Fruit fly (Drosophila melanogaster) whole organism, embryonic: ENCODE measurements around the gene POLDIP2.

Source experiments
- Adf1 ChIP-seq: fragments of 200-800 bp; sonication (Bioruptor generic); IDR thresholded peaks from 2 replicates; pipeline ENCODE4 v1.3.6; 2022; ENCODE audit warnings: missing biosample characterization, missing genetic modification characterization
- CG11696 ChIP-seq: fragments of 200-800 bp; sonication (Bioruptor generic); IDR thresholded peaks from 2 replicates; pipeline ENCODE4 v1.3.6; 2022; ENCODE audit warnings: missing biosample characterization, missing genetic modification characterization
- CG12744 ChIP-seq: fragments of 200-800 bp; sonication (Bioruptor generic); optimal IDR thresholded peaks from 2 replicates; lab custom pipeline; 2016; ENCODE audit warnings: missing biosample characterization, missing genetic modification characterization
- CG13287 ChIP-seq: fragments of 200-800 bp; sonication (Bioruptor generic); IDR thresholded peaks from 2 replicates; pipeline ENCODE4 v1.3.6; 2022; ENCODE audit warnings: missing biosample characterization, missing genetic modification characterization; ENCODE audit not compliant: partially characterized antibody
- CG14441 ChIP-seq: fragments of 200-800 bp; sonication (Bioruptor generic); IDR thresholded peaks from 2 replicates; pipeline ENCODE4 v1.3.6; 2022; ENCODE audit warnings: missing biosample characterization, missing genetic modification characterization
- CG14667 ChIP-seq: fragments of 200-800 bp; sonication (Bioruptor generic); IDR thresholded peaks from 2 replicates; pipeline ENCODE4 v1.3.6; 2022; ENCODE audit warnings: missing biosample characterization, missing genetic modification characterization
- CG15479 ChIP-seq: fragments of 200-800 bp; sonication (Bioruptor generic); optimal IDR thresholded peaks from 3 replicates; lab custom pipeline; 2019; ENCODE audit warnings: missing biosample characterization, mild to moderate bottlenecking, missing genetic modification characterization, moderate library complexity
- CG17328 ChIP-seq: fragments of 200-800 bp; sonication (Bioruptor generic); IDR thresholded peaks from 2 replicates; pipeline ENCODE4 v1.3.6; 2022; ENCODE audit warnings: missing biosample characterization, missing genetic modification characterization
- CG18262 ChIP-seq: fragments of 200-800 bp; optimal IDR thresholded peaks from 3 replicates; lab custom pipeline; 2019; ENCODE audit warnings: missing biosample characterization, mild to moderate bottlenecking, missing genetic modification characterization, moderate library complexity
- CG2120 ChIP-seq: fragments of 200-800 bp; sonication (Bioruptor generic); optimal IDR thresholded peaks from 3 replicates; lab custom pipeline; 2016; ENCODE audit warnings: missing biosample characterization, missing genetic modification characterization
- CG30431 ChIP-seq: fragments of 200-800 bp; sonication (Bioruptor generic); optimal IDR thresholded peaks from 2 replicates; lab custom pipeline; 2017; ENCODE audit warnings: missing biosample characterization, missing genetic modification characterization
- CG31388 ChIP-seq: fragments of 200-800 bp; sonication (Bioruptor generic); optimal IDR thresholded peaks from 2 replicates; lab custom pipeline; 2016; ENCODE audit warnings: missing biosample characterization, missing genetic modification characterization
- CG34224 ChIP-seq: fragments of 200-800 bp; sonication (Bioruptor generic); IDR thresholded peaks from 3 replicates; pipeline ENCODE4 v1.3.6; 2022; ENCODE audit warnings: missing biosample characterization, missing genetic modification characterization; ENCODE audit not compliant: partially characterized antibody
- CG4360 ChIP-seq: fragments of 200-800 bp; sonication (Bioruptor generic); IDR thresholded peaks from 2 replicates; pipeline ENCODE4 v1.3.6; 2022; ENCODE audit warnings: missing biosample characterization, missing genetic modification characterization
- CG6272 ChIP-seq: fragments of 200-800 bp; sonication (Bioruptor generic); IDR thresholded peaks from 2 replicates; pipeline ENCODE4 v1.3.6; 2022; ENCODE audit warnings: missing biosample characterization, missing genetic modification characterization
- CG7271 ChIP-seq: fragments of 200-800 bp; sonication (Bioruptor generic); optimal IDR thresholded peaks from 2 replicates; lab custom pipeline; 2018; ENCODE audit warnings: missing biosample characterization, mild to moderate bottlenecking, missing genetic modification characterization, moderate library complexity
- CG9797 ChIP-seq: fragments of 200-800 bp; sonication (Bioruptor generic); optimal IDR thresholded peaks from 3 replicates; lab custom pipeline; 2018; ENCODE audit warnings: missing biosample characterization, mild to moderate bottlenecking, missing genetic modification characterization
- CG9817 ChIP-seq: fragments of 200-800 bp; sonication (Bioruptor generic); optimal IDR thresholded peaks from 2 replicates; lab custom pipeline; 2018; ENCODE audit warnings: missing biosample characterization, mild to moderate bottlenecking, missing genetic modification characterization, moderate library complexity
- CrebB ChIP-seq: fragments of 200-800 bp; sonication (Bioruptor generic); optimal IDR thresholded peaks from 3 replicates; lab custom pipeline; 2018; ENCODE audit warnings: missing biosample characterization, mild to moderate bottlenecking, missing genetic modification characterization
- Dek ChIP-seq: fragments of 200-800 bp; sonication (Bioruptor generic); optimal IDR thresholded peaks from 3 replicates; lab custom pipeline; 2019; ENCODE audit warnings: missing biosample characterization, mild to moderate bottlenecking, missing genetic modification characterization, moderate library complexity
- Drgx ChIP-seq: fragments of 200-800 bp; sonication (Bioruptor generic); IDR thresholded peaks from 2 replicates; pipeline ENCODE4 v1.3.6; 2022; ENCODE audit warnings: missing biosample characterization, missing genetic modification characterization
- Elba2 ChIP-seq: fragments of 200-800 bp; sonication (Bioruptor generic); optimal IDR thresholded peaks from 3 replicates; lab custom pipeline; 2016; ENCODE audit warnings: missing biosample characterization, missing genetic modification characterization
- Ets97D ChIP-seq: fragments of 200-800 bp; sonication (Bioruptor generic); optimal IDR thresholded peaks from 3 replicates; lab custom pipeline; 2016; ENCODE audit warnings: missing biosample characterization, missing genetic modification characterization
- Med ChIP-seq: fragments of 200-800 bp; sonication (Bioruptor generic); peaks from one replicate; lab custom pipeline; 2016; ENCODE audit warnings: missing biosample characterization, missing genetic modification characterization, mild to moderate bottlenecking, inconsistent platforms, moderate library complexity
- Meics ChIP-seq: fragments of 200-800 bp; sonication (Bioruptor generic); optimal IDR thresholded peaks from 2 replicates; lab custom pipeline; 2017; ENCODE audit warnings: missing biosample characterization, mild to moderate bottlenecking, missing genetic modification characterization
- Stat92E ChIP-seq, 3 experiments: fragments of >200 bp in 2 of 3; fragments of 200-800 bp in 1 of 3; sonication (Bioruptor generic) in 1 of 3; optimal IDR thresholded peaks; 2 replicates each; lab custom pipeline; 2017 to 2019; ENCODE audit warnings: missing biosample characterization in 3 of 3, missing genetic modification characterization in 3 of 3, mild to moderate bottlenecking in 1 of 3, moderate library complexity in 1 of 3
- Vsx1 ChIP-seq: fragments of 200-800 bp; sonication (Bioruptor generic); optimal IDR thresholded peaks from 2 replicates; lab custom pipeline; 2017; ENCODE audit warnings: missing biosample characterization, mild to moderate bottlenecking, missing genetic modification characterization, missing genetic modification reagents
- Xrp1 ChIP-seq: fragments of 200-800 bp; sonication (Bioruptor generic); IDR thresholded peaks from 2 replicates; pipeline ENCODE4 v1.3.6; 2022; ENCODE audit warnings: missing biosample characterization, missing genetic modification characterization
- az2 ChIP-seq: fragments of 200-800 bp; sonication (Bioruptor generic); optimal IDR thresholded peaks from 3 replicates; lab custom pipeline; 2016; ENCODE audit warnings: missing biosample characterization, missing genetic modification characterization
- cato ChIP-seq: fragments of 200-800 bp; sonication (Bioruptor generic); optimal IDR thresholded peaks from 2 replicates; lab custom pipeline; 2016; ENCODE audit warnings: missing biosample characterization, missing genetic modification characterization, borderline replicate concordance
- crc ChIP-seq: fragments of 200-800 bp; sonication (Bioruptor generic); optimal IDR thresholded peaks from 2 replicates; lab custom pipeline; 2016; ENCODE audit warnings: missing biosample characterization, missing genetic modification characterization
- fd96Cb ChIP-seq: fragments of 200-800 bp; sonication (Bioruptor generic); optimal IDR thresholded peaks from 2 replicates; lab custom pipeline; 2018; ENCODE audit warnings: missing biosample characterization, mild to moderate bottlenecking, missing genetic modification characterization, moderate library complexity
- gce ChIP-seq: fragments of 200-800 bp; sonication (Bioruptor generic); IDR thresholded peaks from 3 replicates; pipeline ENCODE4 v1.3.6; 2022; ENCODE audit warnings: missing biosample characterization, missing genetic modification characterization
- gro ChIP-seq: fragments of 200-800 bp; sonication (Bioruptor generic); optimal IDR thresholded peaks from 2 replicates; lab custom pipeline; 2016; ENCODE audit warnings: missing biosample characterization, missing genetic modification characterization
- hkb ChIP-seq, 2 experiments: fragments of 200-800 bp in 1 of 2; fragments of >200 bp in 1 of 2; sonication (Bioruptor generic) in 1 of 2; IDR thresholded peaks in 1 of 2; optimal IDR thresholded peaks in 1 of 2; 2 replicates each; pipeline versions ENCODE4 v1.3.6 to Lab custom; 2017 to 2022; ENCODE audit warnings: missing biosample characterization in 1 of 2, missing genetic modification characterization in 1 of 2
- inv ChIP-seq: fragments of 200-800 bp; sonication (Bioruptor generic); IDR thresholded peaks from 2 replicates; pipeline ENCODE4 v1.3.6; 2022; ENCODE audit warnings: missing biosample characterization, missing genetic modification characterization; ENCODE audit not compliant: partially characterized antibody
- knrl ChIP-seq: fragments of 200-800 bp; sonication (Bioruptor generic); IDR thresholded peaks from 3 replicates; pipeline ENCODE4 v1.3.6; 2022; ENCODE audit warnings: missing biosample characterization, missing genetic modification characterization; ENCODE audit not compliant: partially characterized antibody
- lola ChIP-seq, 3 experiments: fragments of >200 bp in 2 of 3; fragments of 200-800 bp in 1 of 3; sonication (Bioruptor generic) in 1 of 3; optimal IDR thresholded peaks; 2 replicates each; lab custom pipeline; 2017 to 2019; ENCODE audit warnings: missing biosample characterization in 3 of 3, missing genetic modification characterization in 3 of 3, mild to moderate bottlenecking in 1 of 3, moderate library complexity in 1 of 3
- nau ChIP-seq: fragments of 200-800 bp; sonication (Bioruptor generic); optimal IDR thresholded peaks from 3 replicates; lab custom pipeline; 2017; ENCODE audit warnings: missing biosample characterization, mild to moderate bottlenecking, missing genetic modification characterization, missing genetic modification reagents
- nmo ChIP-seq: fragments of 200-800 bp; sonication (Bioruptor generic); optimal IDR thresholded peaks from 2 replicates; lab custom pipeline; 2018; ENCODE audit warnings: missing biosample characterization, mild to moderate bottlenecking, missing genetic modification characterization, moderate library complexity
- otp ChIP-seq: fragments of 200-800 bp; sonication (Bioruptor generic); IDR thresholded peaks from 3 replicates; pipeline ENCODE4, ENCODE4 v1.3.6; 2022; ENCODE audit warnings: missing biosample characterization, missing genetic modification characterization
- pan ChIP-seq, 4 experiments: fragments of >200 bp in 3 of 4; fragments of 200-800 bp in 1 of 4; sonication (Bioruptor generic) in 1 of 4; optimal IDR thresholded peaks in 3 of 4; IDR thresholded peaks in 1 of 4; 2 replicates each; pipeline versions ENCODE4 v1.3.6 to Lab custom; 2017 to 2022; ENCODE audit warnings: missing biosample characterization in 2 of 4, missing genetic modification characterization in 2 of 4, mixed read lengths in 1 of 4
- phol ChIP-seq: fragments of 200-800 bp; sonication (Bioruptor generic); optimal IDR thresholded peaks from 3 replicates; lab custom pipeline; 2018; ENCODE audit warnings: missing biosample characterization, mild to moderate bottlenecking, missing genetic modification characterization, moderate library complexity
- salm ChIP-seq: fragments of 200-800 bp; sonication (Bioruptor generic); optimal IDR thresholded peaks from 2 replicates; lab custom pipeline; 2018; ENCODE audit warnings: missing biosample characterization, mild to moderate bottlenecking, missing genetic modification characterization
- sr ChIP-seq: fragments of 200-800 bp; sonication (Bioruptor generic); IDR thresholded peaks from 3 replicates; pipeline ENCODE4 v1.3.6; 2022; ENCODE audit warnings: missing biosample characterization, missing genetic modification characterization
- tap ChIP-seq: fragments of 200-800 bp; optimal IDR thresholded peaks from 3 replicates; lab custom pipeline; 2019; ENCODE audit warnings: missing biosample characterization, mild to moderate bottlenecking, missing genetic modification characterization, moderate library complexity
- tgo ChIP-seq: fragments of 200-800 bp; sonication (Bioruptor generic); IDR thresholded peaks from 3 replicates; pipeline ENCODE4 v1.3.6; 2022; ENCODE audit warnings: missing biosample characterization, missing genetic modification characterization
- wor ChIP-seq: fragments of 200-800 bp; sonication (Bioruptor generic); IDR thresholded peaks from 2 replicates; pipeline ENCODE4 v1.3.6; 2022; ENCODE audit warnings: missing biosample characterization, missing genetic modification characterization

The POLDIP2 gene

dm6 chr3R:5483488-5484109, 16.0 kb downstream of the POLDIP2 start, which contains the start of gene ksr (continued):
- TF ChIP-seq inv (GFP tag; lab: Robert Waterston, UW) (no peak), cato (GFP tag; lab: Kevin White, UChicago) (no peak), phol (peak; percentile 43), CG12744 (GFP tag; lab: Kevin White, UChicago) (no peak), Ets97D (GFP tag; lab: Kevin White, UChicago) (no peak), Med (GFP tag; lab: Kevin White, UChicago) (peak; percentile 14), Xrp1 (GFP tag; lab: Robert Waterston, UW) (peak; percentile 38; the same call in 1 of the 2 replicates), Stat92E (GFP tag; optimal IDR thresholded peaks at IDR 0.05; lab: Kevin White, UChicago) (peak in 1 of 3 experiments; percentile 9), gce (GFP tag; lab: Robert Waterston, UW) (no peak), CG14441 (no peak), Vsx1 (GFP tag; lab: Kevin White, UChicago) (no peak), CG2120 (GFP tag; lab: Kevin White, UChicago) (peak; percentile 16), CG18262 (tag; lab: Kevin White, UChicago) (no peak), crc (no peak), salm (no peak), CG11696 (GFP tag; lab: Robert Waterston, UW) (no peak), nau (GFP tag; lab: Kevin White, UChicago) (no peak), CG6272 (GFP tag; lab: Robert Waterston, UW) (no peak), gro (GFP tag; lab: Kevin White, UChicago) (no peak), CG15479 (no peak), sr (0 out of 3 replicates have a peak, but pooled peaks have one; percentile 5), CG14667 (GFP tag; lab: Robert Waterston, UW) (no peak), knrl (no peak), Dek (no peak), CG31388 (GFP tag; lab: Kevin White, UChicago) (no peak), CG30431 (GFP tag; lab: Kevin White, UChicago) (no peak), otp (GFP tag; lab: Robert Waterston, UW) (no peak), CG9797 (GFP tag; lab: Kevin White, UChicago) (peak; percentile 55), CG34224 (no peak), Adf1 (GFP tag; lab: Robert Waterston, UW) (no peak), tgo (peak; percentile 51; the same call in 1 of the 3 replicates), fd96Cb (tag; lab: Kevin White, UChicago) (no peak), wor (no peak), tap (tag; lab: Kevin White, UChicago) (no peak), az2 (GFP tag; lab: Kevin White, UChicago) (no peak), pan (optimal IDR thresholded peaks at IDR 0.05; lab: Kevin White, UChicago) (no peak), pan (GFP tag; optimal IDR thresholded peaks at IDR 0.05 in 1 of 2, IDR thresholded peaks at IDR 0.05 in 1 of 2) (peak in 1 of 2 experiments; percentile 12), lola (GFP tag; optimal IDR thresholded peaks at IDR 0.05; lab: Kevin White, UChicago) (peak in 1 of 3 experiments; percentile 29), CG7271 (no peak), CG17328 (GFP tag; lab: Robert Waterston, UW) (peak; percentile 36; the same call in 1 of the 2 replicates), CG9817 (tag; lab: Kevin White, UChicago) (no peak), Meics (GFP tag; lab: Kevin White, UChicago) (no peak), CrebB (no peak), Elba2 (GFP tag; lab: Kevin White, UChicago) (no peak), hkb (optimal IDR thresholded peaks at IDR 0.05; lab: Kevin White, UChicago) (no peak), hkb (GFP tag; IDR thresholded peaks at IDR 0.05; lab: Robert Waterston, UW) (0 out of 2 replicates have a peak, but pooled peaks have one; percentile 19), nmo (peak; percentile 37), CG13287 (GFP tag; lab: Robert Waterston, UW) (peak; percentile 21; the same call in 1 of the 2 replicates), CG4360 (GFP tag; lab: Robert Waterston, UW) (peak; percentile 27; the same call in 1 of the 2 replicates), Drgx (GFP tag; lab: Robert Waterston, UW) (0 out of 2 replicates have a peak, but pooled peaks have one; percentile 14)
